Worm (Caenorhabditis elegans) whole organism, late embryonic: Measurements from ENCODE around the gene Y39H10B.3.

ENCODE experiments used
- ceh-24 ChIP-seq: sonication (generic microtip); optimal IDR thresholded peaks from 2 replicates; lab custom pipeline; 2016; ENCODE audit warnings: mild to moderate bottlenecking, missing genetic modification characterization, missing compliant biosample characterization
- ceh-34 ChIP-seq: sonication (generic microtip); optimal IDR thresholded peaks from 2 replicates; lab custom pipeline; 2016; ENCODE audit warnings: mild to moderate bottlenecking, missing genetic modification characterization, missing compliant biosample characterization
- dve-1 ChIP-seq: sonication (generic microtip); optimal IDR thresholded peaks from 2 replicates; lab custom pipeline; 2017; ENCODE audit warnings: antibody characterized with exemption, mild to moderate bottlenecking, missing genetic modification characterization, missing compliant biosample characterization
- hlh-6 ChIP-seq: sonication (generic microtip); optimal IDR thresholded peaks from 2 replicates; lab custom pipeline; 2016; ENCODE audit warnings: missing genotype, missing genetic modification characterization, missing compliant biosample characterization
- nfya-1 ChIP-seq: sonication (generic microtip); optimal IDR thresholded peaks from 2 replicates; lab custom pipeline; 2017; ENCODE audit warnings: missing genetic modification characterization, mild to moderate bottlenecking, missing compliant biosample characterization, antibody characterized with exemption, moderate library complexity
- nhr-11 ChIP-seq: fragments of 150-350 bp; optimal IDR thresholded peaks from 2 replicates; lab custom pipeline; 2014; ENCODE audit warnings: missing biosample characterization, missing genetic modification characterization
- pqm-1 ChIP-seq: sonication (generic microtip); optimal IDR thresholded peaks from 2 replicates; lab custom pipeline; 2016; ENCODE audit warnings: missing genetic modification characterization, missing compliant biosample characterization
- pros-1 ChIP-seq: fragments of 150-350 bp; optimal IDR thresholded peaks from 2 replicates; lab custom pipeline; 2014; ENCODE audit warnings: missing biosample characterization, missing genetic modification reagents, missing genetic modification characterization
- sox-4 ChIP-seq: sonication (generic microtip); optimal IDR thresholded peaks from 2 replicates; lab custom pipeline; 2017; ENCODE audit warnings: mild to moderate bottlenecking, missing genetic modification characterization, inconsistent platforms, missing compliant biosample characterization
- syd-9 ChIP-seq: sonication (generic microtip); optimal IDR thresholded peaks from 2 replicates; lab custom pipeline; 2016; ENCODE audit warnings: mild to moderate bottlenecking, missing genetic modification characterization, moderate library complexity, missing compliant biosample characterization
- ttx-3 ChIP-seq: sonication (generic microtip); optimal IDR thresholded peaks from 2 replicates; lab custom pipeline; 2016; ENCODE audit warnings: missing genetic modification reagents, missing genetic modification characterization, missing compliant biosample characterization
- unc-42 ChIP-seq: sonication (generic microtip); optimal IDR thresholded peaks from 2 replicates; lab custom pipeline; 2016; ENCODE audit warnings: missing genotype, missing genetic modification characterization, missing compliant biosample characterization
- unc-55 ChIP-seq: sonication (generic microtip); optimal IDR thresholded peaks from 2 replicates; lab custom pipeline; 2017; ENCODE audit warnings: missing biosample characterization, missing genetic modification reagents, missing genetic modification characterization
- zip-5 ChIP-seq: sonication (generic microtip); optimal IDR thresholded peaks from 2 replicates; lab custom pipeline; 2016; ENCODE audit warnings: missing genetic modification characterization, missing compliant biosample characterization

DNA sequence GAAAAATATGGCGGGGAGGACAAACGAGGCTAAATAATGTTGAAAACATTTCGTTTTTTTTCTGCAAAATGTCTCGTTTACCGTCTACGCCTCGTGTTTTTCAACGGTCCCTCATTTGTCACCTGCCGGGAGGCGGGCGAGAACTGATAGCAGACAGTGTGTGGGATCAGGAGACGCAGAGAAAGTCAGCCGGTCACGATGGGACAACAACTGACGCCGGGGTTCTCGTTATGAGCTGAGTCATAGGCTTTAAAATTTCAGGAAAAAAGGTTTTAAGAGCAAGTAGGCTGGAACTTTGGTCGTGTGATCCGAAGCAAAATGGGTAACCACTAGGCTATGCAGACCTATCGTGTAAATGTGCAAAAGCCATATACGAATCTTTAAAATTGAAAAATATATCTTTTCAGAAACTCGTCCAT, 15.2 kb downstream of the Y39H10B.3 start, which contains the start of gene W08A12.2:
- TF ChIP-seq nhr-11 (tag; lab: Kevin White, UChicago): no peak
- TF ChIP-seq unc-42 (tag; lab: Kevin White, UChicago): no peak
- TF ChIP-seq ceh-34 (tag; lab: Kevin White, UChicago): no peak
- no peak for TF ChIP-seq ttx-3 (tag; lab: Kevin White, UChicago)
- no peak for TF ChIP-seq hlh-6 (tag; lab: Kevin White, UChicago)
- TF ChIP-seq syd-9 (tag; lab: Kevin White, UChicago): no peak
- no peak for TF ChIP-seq sox-4
- TF ChIP-seq ceh-24 (tag; lab: Kevin White, UChicago): no peak
- no peak for TF ChIP-seq pros-1 (tag; lab: Kevin White, UChicago)
- TF ChIP-seq pqm-1: no peak
- TF ChIP-seq dve-1: no peak
- peak; percentile 16 for TF ChIP-seq unc-55 (GFP tag; lab: Kevin White, UChicago)
- TF ChIP-seq zip-5: no peak
- no peak for TF ChIP-seq nfya-1 (tag; lab: Kevin White, UChicago)
